Worm (Caenorhabditis elegans): ENCODE measurements around the gene rib-2.

rib-2 gene

DNA sequence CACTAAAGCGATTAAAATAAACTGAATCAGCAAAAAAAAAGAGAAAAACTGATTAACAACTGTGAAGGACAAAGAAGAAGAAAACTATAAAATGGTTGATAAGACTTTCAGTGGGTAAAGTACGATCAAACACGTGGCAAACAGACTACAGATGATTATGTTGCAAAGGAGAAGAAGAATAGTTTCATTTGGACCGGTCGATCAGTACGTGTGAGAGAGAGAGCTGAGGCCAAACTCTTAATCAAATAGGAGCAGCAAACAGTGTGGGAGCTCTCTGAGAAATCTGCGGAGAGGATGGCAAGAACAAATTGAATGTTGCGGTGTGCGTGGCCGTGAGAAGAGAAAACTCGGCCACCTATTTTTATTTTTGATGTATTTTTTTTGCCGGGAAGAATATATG is 23.6 kb upstream of the rib-2 start (continued):
- TF ChIP-seq nhr-71 (tag; optimal IDR thresholded peaks at IDR 0.05) (peak; percentile 44), mep-1 (tag; optimal IDR thresholded peaks at IDR 0.05) (peak; percentile 35)

DNA sequence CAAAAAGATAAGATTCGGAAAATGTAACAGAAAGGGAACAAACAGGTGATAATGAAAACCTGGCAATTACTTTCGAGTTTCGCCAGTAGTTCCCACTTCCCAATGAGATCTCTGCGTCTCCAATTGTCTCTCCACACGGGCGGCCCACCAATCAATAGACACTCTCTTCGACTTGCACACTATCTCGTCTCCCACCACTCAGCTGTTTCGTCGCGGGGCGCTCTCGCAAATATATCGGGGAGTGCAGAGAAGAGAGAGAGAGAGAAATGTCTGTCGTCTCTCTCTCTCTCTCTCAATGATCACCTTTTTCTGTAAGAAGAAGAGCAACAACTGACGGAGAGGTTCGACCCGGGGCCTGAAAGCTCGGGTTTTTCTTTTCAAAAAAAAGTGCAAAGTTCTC is 22.4 kb upstream of the rib-2 start:
- TF ChIP-seq unc-30 (tag; optimal IDR thresholded peaks at IDR 0.05) (no peak), dpl-1 (GFP tag; optimal IDR thresholded peaks at IDR 0.05) (peak; percentile 61 to 63 (median 61)), nhr-12 (tag; optimal IDR thresholded peaks at IDR 0.05) (no peak), nhr-77 (tag; optimal IDR thresholded peaks at IDR 0.05) (peak; percentile 57), C16A3.4 (tag; optimal IDR thresholded peaks at IDR 0.05) (peak; percentile 68), snpc-4 (tag; optimal IDR thresholded peaks at IDR 0.05) (peak; percentile 60), mab-9 (GFP tag; IDR thresholded peaks at IDR 0.05) (peak; percentile 67), ztf-11 (tag; optimal IDR thresholded peaks at IDR 0.05) (peak in 1 of 2 experiments; percentile 50), ceh-88 (GFP tag; IDR thresholded peaks at IDR 0.05) (no peak; the same call in 1 of the 2 replicates), fkh-4 (tag; optimal IDR thresholded peaks at IDR 0.05; ENCODE audit: borderline replicate concordance) (no peak), nhr-47 (tag; optimal IDR thresholded peaks at IDR 0.05) (peak; percentile 91), ceh-90 (tag; optimal IDR thresholded peaks at IDR 0.05) (no peak), sptf-1 (tag; optimal IDR thresholded peaks at IDR 0.05) (no peak), efl-1 (optimal IDR thresholded peaks at IDR 0.05) (peak; percentile 76 to 87), efl-1 (GFP tag; optimal IDR thresholded peaks at IDR 0.05 in 1 of 2) (peak; percentile 70 to 94), isw-1 (GFP tag; IDR thresholded peaks at IDR 0.05) (peak; percentile 75), nhr-84 (tag; optimal IDR thresholded peaks at IDR 0.05) (no peak), nhr-237 (tag; optimal IDR thresholded peaks at IDR 0.05) (peak; percentile 55), pqm-1 (tag; optimal IDR thresholded peaks at IDR 0.05) (no peak), ceh-82 (tag; optimal IDR thresholded peaks at IDR 0.05) (peak; percentile 79 to 89 (median 83)), fkh-8 (tag; optimal IDR thresholded peaks at IDR 0.05) (peak; percentile 88), nhr-28 (tag; optimal IDR thresholded peaks at IDR 0.05) (no peak), nhr-20 (tag; optimal IDR thresholded peaks at IDR 0.05) (peak; percentile 95), sup-37 (GFP tag; optimal IDR thresholded peaks at IDR 0.05) (peak; percentile 37), zag-1 (tag; optimal IDR thresholded peaks at IDR 0.05) (peak; percentile 18), aha-1 (tag; optimal IDR thresholded peaks at IDR 0.05) (peak; percentile 21), swsn-7 (tag; optimal IDR thresholded peaks at IDR 0.05) (peak; percentile 91), lir-3 (tag; optimal IDR thresholded peaks at IDR 0.05; ENCODE audit: poor library complexity) (peak; percentile 59), mef-2 (tag; optimal IDR thresholded peaks at IDR 0.05) (peak; percentile 5), lsy-2 (tag; optimal IDR thresholded peaks at IDR 0.05) (peak; percentile 82 to 85), sox-4 (tag; optimal IDR thresholded peaks at IDR 0.05) (no peak), alr-1 (tag; optimal IDR thresholded peaks at IDR 0.05; ENCODE audit: borderline replicate concordance) (no peak), lin-15B (tag; optimal IDR thresholded peaks at IDR 0.05) (peak; percentile 38), tbx-2 (tag; optimal IDR thresholded peaks at IDR 0.05) (peak; percentile 92), elt-3 (tag; optimal IDR thresholded peaks at IDR 0.05) (peak in 3 of 6 experiments; percentile 16 to 52 (median 36)), xbp-1 (tag; optimal IDR thresholded peaks at IDR 0.05) (peak; percentile 73), ama-1 (optimal IDR thresholded peaks at IDR 0.05) (no peak), nhr-71 (tag; optimal IDR thresholded peaks at IDR 0.05) (peak; percentile 97), irx-1 (tag; optimal IDR thresholded peaks at IDR 0.05) (peak; percentile 54), nhr-19 (GFP tag; conservative IDR thresholded peaks at IDR 0.05) (peak; percentile 93), nhr-90 (tag; optimal IDR thresholded peaks at IDR 0.05; ENCODE audit: poor library complexity) (peak; percentile 81), elt-2 (tag; optimal IDR thresholded peaks at IDR 0.05) (peak; percentile 79), lin-14 (GFP tag; optimal IDR thresholded peaks at IDR 0.05) (peak; percentile 98), unc-62 (GFP tag; optimal IDR thresholded peaks at IDR 0.05) (no peak), efl-3 (GFP tag; optimal IDR thresholded peaks at IDR 0.05) (no peak), pax-3 (tag; optimal IDR thresholded peaks at IDR 0.05) (peak; percentile 75), lin-39 (tag; optimal IDR thresholded peaks at IDR 0.05) (peak; percentile 70), ceh-8 (GFP tag; optimal IDR thresholded peaks at IDR 0.05) (peak; percentile 5), mep-1 (tag; optimal IDR thresholded peaks at IDR 0.05) (peak; percentile 81), ets-5 (GFP tag; IDR thresholded peaks at IDR 0.05) (no peak), aly-2 (tag; optimal IDR thresholded peaks at IDR 0.05) (no peak)

Measured in whole organism, L1 larva.